Fruit fly (Drosophila melanogaster) S2 (cell line): ENCODE measurements around the gene SCCRO.

ENCODE experiments used
- CG8478 ChIP-seq: fragments of >200 bp; optimal IDR thresholded peaks from 2 replicates; lab custom pipeline; 2018
- CTCF ChIP-seq, 2 experiments: fragments of >200 bp; optimal IDR thresholded peaks; 2 replicates each; lab custom pipeline; 2018

- TF ChIP-seq CG8478 (no peak), CTCF (optimal IDR thresholded peaks at IDR 0.05; lab: Kevin White, UChicago) (no peak)
Measured at dm6 chr3L:15543049-15543448, 20.2 kb upstream of the SCCRO start.
